Worm (Caenorhabditis elegans): ENCODE data around the gene mig-21.

mig-21 gene

ce11 chrIII:5871760-5872159 lies 6.4 kb downstream of the mig-21 start, which contains the start of the genes F01F1.11 and F01F1.3 (continued):
- TF ChIP-seq mdl-1 (tag; optimal IDR thresholded peaks at IDR 0.05), result no peak
- TF ChIP-seq egl-27 (tag; optimal IDR thresholded peaks at IDR 0.05), result peak; percentile 68
- no peak for TF ChIP-seq nhr-23 (tag; optimal IDR thresholded peaks at IDR 0.05)
- peak; percentile 82 for TF ChIP-seq crh-2 (tag; optimal IDR thresholded peaks at IDR 0.05)
- TF ChIP-seq fos-1 (tag; optimal IDR thresholded peaks at IDR 0.05), result peak; percentile 33
- no peak for TF ChIP-seq skn-1 (tag; optimal IDR thresholded peaks at IDR 0.05)
- TF ChIP-seq ztf-4 (tag; optimal IDR thresholded peaks at IDR 0.05), result peak; percentile 5
- TF ChIP-seq nhr-25 (tag; optimal IDR thresholded peaks at IDR 0.05), result peak; percentile 77
- TF ChIP-seq unc-39 (tag; optimal IDR thresholded peaks at IDR 0.05), result no peak
- TF ChIP-seq lin-13 (GFP tag; optimal IDR thresholded peaks at IDR 0.05), result peak; percentile 69
- peak; percentile 11 for TF ChIP-seq nhr-77 (tag; optimal IDR thresholded peaks at IDR 0.05)
- no peak for TF ChIP-seq alr-1 (tag; optimal IDR thresholded peaks at IDR 0.05)
- TF ChIP-seq unc-55 (GFP tag; optimal IDR thresholded peaks at IDR 0.05), result peak; percentile 84
- TF ChIP-seq elt-3 (tag; optimal IDR thresholded peaks at IDR 0.05), result no peak
- peak; percentile 76 for TF ChIP-seq nhr-21 (tag; optimal IDR thresholded peaks at IDR 0.05)
- TF ChIP-seq nhr-10 (tag; optimal IDR thresholded peaks at IDR 0.05), result no peak
- no peak for TF ChIP-seq ama-1 (optimal IDR thresholded peaks at IDR 0.05)
- TF ChIP-seq ztf-1 (GFP tag; conservative IDR thresholded peaks at IDR 0.05), result no peak
- TF ChIP-seq ceh-82 (tag; optimal IDR thresholded peaks at IDR 0.05), result no peak

DNA sequence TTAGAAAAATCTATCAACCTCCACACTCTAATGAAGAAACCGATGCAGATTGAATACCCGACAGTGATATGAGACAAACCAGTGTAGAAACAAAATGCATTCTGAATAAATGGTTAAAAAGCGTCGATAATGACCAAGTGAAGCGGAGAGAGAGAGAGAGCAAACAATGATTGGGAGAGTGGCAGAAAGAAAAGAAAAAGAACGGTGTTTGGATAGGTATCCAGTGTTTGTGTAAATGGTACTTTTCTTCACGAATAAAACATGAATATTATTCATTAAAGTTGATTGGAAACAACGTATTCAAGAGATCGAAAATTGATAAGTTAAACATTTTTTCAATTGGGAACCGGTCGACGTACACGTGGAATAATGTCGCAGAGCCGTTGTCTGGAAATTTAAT lies 8.8 kb downstream of the mig-21 start, which contains the start of gene F01F1.15:
F01F1.15 (minus strand) TSS at position 101 of the 400 bp plus-strand sequence.
- no peak for TF ChIP-seq lin-11 (tag; optimal IDR thresholded peaks at IDR 0.05)
- no peak for TF ChIP-seq crh-2 (tag; optimal IDR thresholded peaks at IDR 0.05)
- TF ChIP-seq lin-39 (tag; optimal IDR thresholded peaks at IDR 0.05), result no peak
- no peak for TF ChIP-seq fos-1 (tag; optimal IDR thresholded peaks at IDR 0.05)
- TF ChIP-seq lsy-2 (tag; optimal IDR thresholded peaks at IDR 0.05), result no peak
- TF ChIP-seq nhr-21 (tag; optimal IDR thresholded peaks at IDR 0.05), result no peak
- no peak for TF ChIP-seq ceh-82 (tag; optimal IDR thresholded peaks at IDR 0.05)

DNA sequence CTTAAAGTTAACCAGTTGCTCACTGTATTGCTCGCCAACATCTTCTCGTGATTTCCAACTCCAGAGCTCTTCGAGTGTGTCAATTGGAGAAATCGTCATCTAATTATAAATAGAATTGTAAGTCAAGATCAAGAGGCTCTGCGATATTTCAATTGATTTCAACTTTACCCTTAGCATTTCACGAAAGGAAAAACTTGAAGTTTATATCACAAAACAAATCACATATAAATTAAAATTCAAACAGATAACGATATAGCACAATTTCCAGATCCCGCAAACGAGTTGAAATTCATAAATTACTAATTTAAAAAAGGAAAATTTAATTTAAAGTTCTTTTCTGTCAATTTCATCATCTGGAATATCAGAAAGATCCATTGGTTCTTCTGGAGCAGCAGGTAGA lies 9.8 kb downstream of the mig-21 start, which contains the start of gene eng-1:
eng-1 (minus strand) TSS at position 101 of the 400 bp plus-strand sequence.
- TF ChIP-seq ceh-82 (tag; optimal IDR thresholded peaks at IDR 0.05), result no peak
- no peak for TF ChIP-seq nhr-6 (tag; optimal IDR thresholded peaks at IDR 0.05)
- TF ChIP-seq nhr-237 (tag; optimal IDR thresholded peaks at IDR 0.05), result no peak
- no peak for TF ChIP-seq nhr-25 (tag; optimal IDR thresholded peaks at IDR 0.05)
- TF ChIP-seq peb-1 (tag; optimal IDR thresholded peaks at IDR 0.05), result no peak
- no peak for TF ChIP-seq sma-3 (GFP tag; optimal IDR thresholded peaks at IDR 0.05)
- TF ChIP-seq nhr-129 (tag; optimal IDR thresholded peaks at IDR 0.05), result no peak
- TF ChIP-seq crh-2 (tag; optimal IDR thresholded peaks at IDR 0.05), result no peak
- no peak for TF ChIP-seq ztf-4 (tag; optimal IDR thresholded peaks at IDR 0.05)
- no peak for TF ChIP-seq nhr-23 (tag; optimal IDR thresholded peaks at IDR 0.05)
- no peak for TF ChIP-seq mdl-1 (tag; optimal IDR thresholded peaks at IDR 0.05)
- no peak for TF ChIP-seq F13H6.1 (tag; optimal IDR thresholded peaks at IDR 0.05)
- no peak for TF ChIP-seq dmd-4 (tag; optimal IDR thresholded peaks at IDR 0.05)
- TF ChIP-seq sma-9 (GFP tag; optimal IDR thresholded peaks at IDR 0.05), result no peak
- no peak for TF ChIP-seq sma-9 (tag; optimal IDR thresholded peaks at IDR 0.05)
- TF ChIP-seq mbf-1 (tag; optimal IDR thresholded peaks at IDR 0.05), result no peak
- TF ChIP-seq zag-1 (tag; optimal IDR thresholded peaks at IDR 0.05), result no peak
- no peak for TF ChIP-seq nhr-21 (tag; optimal IDR thresholded peaks at IDR 0.05)
- TF ChIP-seq ztf-11 (tag; optimal IDR thresholded peaks at IDR 0.05), result no peak
- no peak for TF ChIP-seq lin-13 (GFP tag; optimal IDR thresholded peaks at IDR 0.05)

- TF ChIP-seq fos-1 (tag; optimal IDR thresholded peaks at IDR 0.05), result peak; percentile 57
- no peak for TF ChIP-seq nhr-6 (tag; optimal IDR thresholded peaks at IDR 0.05)
- no peak for TF ChIP-seq lin-13 (GFP tag; optimal IDR thresholded peaks at IDR 0.05)
- peak; percentile 53 for TF ChIP-seq C34F6.9 (tag; optimal IDR thresholded peaks at IDR 0.05)
- no peak for TF ChIP-seq nhr-25 (tag; optimal IDR thresholded peaks at IDR 0.05)
- no peak for TF ChIP-seq mbf-1 (tag; optimal IDR thresholded peaks at IDR 0.05)
- no peak for TF ChIP-seq ama-1 (optimal IDR thresholded peaks at IDR 0.05)
Observed at ce11 chrIII:5864270-5864669, 13.9 kb downstream of the mig-21 start, which contains the start of gene rabn-5. rabn-5 (plus strand) TSS chrIII:5864553.

DNA sequence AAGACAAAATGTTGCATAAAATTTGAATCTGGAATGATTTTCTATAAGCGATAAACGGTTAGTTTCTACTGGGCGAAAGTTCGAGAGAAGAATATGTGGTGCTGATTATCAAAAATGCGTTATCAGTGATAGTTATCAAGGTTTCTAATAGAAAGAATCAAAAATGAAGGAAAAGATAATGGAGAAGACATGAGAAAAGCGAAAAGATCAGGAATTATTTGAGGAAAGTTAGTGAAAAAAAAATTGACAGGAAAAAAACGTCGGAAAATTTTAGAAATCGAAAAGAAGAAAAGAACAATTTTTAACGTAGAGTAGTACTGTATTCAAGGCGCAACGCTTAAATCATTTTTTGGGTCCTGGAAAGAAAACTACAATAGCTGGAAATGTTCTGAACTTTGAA lies 14.4 kb downstream of the mig-21 start, which contains the start of gene dnpp-1:
dnpp-1 (minus strand) TSS at position 30 of the 400 bp plus-strand sequence.
- TF ChIP-seq crh-2 (tag; optimal IDR thresholded peaks at IDR 0.05) (peak; percentile 63), fos-1 (tag; optimal IDR thresholded peaks at IDR 0.05) (peak; percentile 87), unc-55 (GFP tag; optimal IDR thresholded peaks at IDR 0.05) (no peak), skn-1 (tag; optimal IDR thresholded peaks at IDR 0.05) (peak; percentile 72)
